Worm (Caenorhabditis elegans) whole organism, early embryonic: ENCODE data around the gene B0281.3.

Source experiments
- B0310.2 ChIP-seq: sonication (generic microtip); optimal IDR thresholded peaks from 2 replicates; lab custom pipeline; 2016; ENCODE audit warnings: mild to moderate bottlenecking, missing genetic modification characterization, missing compliant biosample characterization
- F13C5.2 ChIP-seq: sonication (generic microtip); optimal IDR thresholded peaks from 2 replicates; lab custom pipeline; 2017; ENCODE audit warnings: mild to moderate bottlenecking, missing genetic modification characterization, inconsistent platforms, missing compliant biosample characterization
- aly-1 ChIP-seq: sonication (generic microtip); optimal IDR thresholded peaks from 2 replicates; lab custom pipeline; 2016; ENCODE audit warnings: missing genetic modification characterization, missing compliant biosample characterization
- ama-1 ChIP-seq: fragments of 150-350 bp; optimal IDR thresholded peaks from 2 replicates; lab custom pipeline; 2014
- ceh-13 ChIP-seq: fragments of 200-800 bp; sonication (Bioruptor generic); optimal IDR thresholded peaks from 2 replicates; lab custom pipeline; 2018; ENCODE audit warnings: mild to moderate bottlenecking, missing genetic modification characterization, missing compliant biosample characterization
- ceh-36 ChIP-seq: sonication (generic microtip); optimal IDR thresholded peaks from 2 replicates; lab custom pipeline; 2016; ENCODE audit warnings: missing genetic modification characterization, inconsistent platforms, missing compliant biosample characterization
- ets-7 ChIP-seq: sonication (generic microtip); optimal IDR thresholded peaks from 2 replicates; lab custom pipeline; 2016; ENCODE audit warnings: missing genotype, missing genetic modification characterization, missing compliant biosample characterization
- flt-1 ChIP-seq: fragments of 200-800 bp; sonication (Bioruptor generic); IDR thresholded peaks from 2 replicates; pipeline ENCODE4 v1.3.6; 2022; ENCODE audit warnings: missing genetic modification characterization, missing compliant biosample characterization
- hmbx-1 ChIP-seq: sonication (generic microtip); optimal IDR thresholded peaks from 2 replicates; lab custom pipeline; 2016; ENCODE audit warnings: mild to moderate bottlenecking, missing genetic modification characterization, missing compliant biosample characterization
- hmg-4 ChIP-seq: fragments of 200-800 bp; sonication (Bioruptor generic); optimal IDR thresholded peaks from 2 replicates; lab custom pipeline; 2018; ENCODE audit warnings: mild to moderate bottlenecking, missing genetic modification characterization, missing compliant biosample characterization
- hnd-1 ChIP-seq: sonication (generic microtip); optimal IDR thresholded peaks from 2 replicates; lab custom pipeline; 2016; ENCODE audit warnings: missing genetic modification characterization, missing compliant biosample characterization
- pes-1 ChIP-seq: fragments of 200-800 bp; sonication (Bioruptor generic); IDR thresholded peaks from 2 replicates; pipeline ENCODE4 v1.3.6; 2022; ENCODE audit warnings: missing genetic modification reagents, missing genetic modification characterization, missing compliant biosample characterization
- scrt-1 ChIP-seq: fragments of 200-800 bp; sonication (Bioruptor generic); IDR thresholded peaks from 2 replicates; pipeline ENCODE4 v1.3.6; 2022; ENCODE audit warnings: missing genetic modification characterization, missing compliant biosample characterization
- sea-1 ChIP-seq: fragments of 200-800 bp; sonication (Bioruptor generic); conservative IDR thresholded peaks from 2 replicates; pipeline ENCODE4 v1.3.6; 2022; ENCODE audit warnings: missing genetic modification characterization, missing compliant biosample characterization
- tbx-11 ChIP-seq: fragments of 200-800 bp; sonication (Bioruptor generic); IDR thresholded peaks from 2 replicates; pipeline ENCODE4 v1.3.6; 2022; ENCODE audit warnings: missing genetic modification characterization, missing compliant biosample characterization
- tbx-37 ChIP-seq: fragments of 200-800 bp; sonication (Bioruptor generic); conservative IDR thresholded peaks from 2 replicates; pipeline ENCODE4 v1.3.6; 2022; ENCODE audit warnings: missing genetic modification reagents, missing genetic modification characterization, missing compliant biosample characterization
- tra-4 ChIP-seq: sonication (generic microtip); optimal IDR thresholded peaks from 2 replicates; lab custom pipeline; 2017; ENCODE audit warnings: missing genetic modification characterization, missing compliant biosample characterization

Gene B0281.3

DNA sequence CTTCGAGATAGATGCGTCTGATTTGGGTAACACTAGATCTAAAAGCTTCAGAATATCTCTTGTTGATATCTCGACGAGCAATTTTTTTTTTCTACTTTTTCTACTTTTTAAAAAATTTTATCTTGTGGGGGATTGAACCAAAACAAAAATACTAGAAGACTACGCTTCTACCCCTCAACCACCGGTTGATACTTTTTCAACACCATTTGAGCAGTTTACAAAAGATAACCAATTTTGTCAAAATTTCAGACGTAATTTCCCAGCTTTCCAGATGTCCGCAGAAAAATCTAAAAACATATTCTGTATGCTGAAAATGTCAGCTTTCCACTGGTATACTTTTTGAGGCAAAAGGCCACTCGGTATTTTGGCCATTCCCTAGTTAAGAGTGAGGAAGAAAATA, 2.3 kb upstream of the B0281.3 start:
- no peak for TF ChIP-seq tra-4 (tag; lab: Kevin White, UChicago)
- no peak for TF ChIP-seq F13C5.2 (tag; lab: Kevin White, UChicago)
- no peak for TF ChIP-seq aly-1 (tag; lab: Kevin White, UChicago)
- TF ChIP-seq ceh-13 (GFP tag; lab: Kevin White, UChicago), result no peak
- TF ChIP-seq scrt-1 (GFP tag; lab: Robert Waterston, UW), result no peak
- no peak for TF ChIP-seq sea-1 (GFP tag; lab: Robert Waterston, UW)
- no peak for TF ChIP-seq ceh-36 (tag; lab: Kevin White, UChicago)
- no peak for TF ChIP-seq hmg-4 (GFP tag; lab: Kevin White, UChicago)
- TF ChIP-seq flt-1 (GFP tag; lab: Robert Waterston, UW), result no peak
- no peak for TF ChIP-seq ama-1 (lab: Kevin White, UChicago)
- no peak for TF ChIP-seq ets-7 (tag; lab: Kevin White, UChicago)
- TF ChIP-seq pes-1 (GFP tag; lab: Robert Waterston, UW), result no peak
- no peak for TF ChIP-seq hmbx-1 (tag; lab: Kevin White, UChicago)
- TF ChIP-seq tbx-11 (GFP tag; lab: Robert Waterston, UW), result no peak
- TF ChIP-seq hnd-1 (tag; lab: Kevin White, UChicago), result no peak
- no peak for TF ChIP-seq B0310.2 (tag; lab: Kevin White, UChicago)
- TF ChIP-seq tbx-37 (GFP tag; lab: Robert Waterston, UW), result no peak

- TF ChIP-seq tra-4 (tag; lab: Kevin White, UChicago), result no peak
- no peak for TF ChIP-seq tbx-37 (GFP tag; lab: Robert Waterston, UW)
- no peak for TF ChIP-seq flt-1 (GFP tag; lab: Robert Waterston, UW)
- TF ChIP-seq sea-1 (GFP tag; lab: Robert Waterston, UW), result no peak
- TF ChIP-seq ama-1 (lab: Kevin White, UChicago), result no peak
Observed at ce11 chrII:2305507-2305906, 1.3 kb upstream of the B0281.3 start.

ce11 chrII:2312747-2313146, 5.9 kb downstream of the B0281.3 start, which contains the start of the genes trim-21 and B0281.1:
Gene trim-21, minus strand, starts transcription at chrII:2312847.
Gene B0281.1, plus strand, starts transcription at chrII:2313067.
- TF ChIP-seq scrt-1 (GFP tag; lab: Robert Waterston, UW), result no peak
- TF ChIP-seq tbx-37 (GFP tag; lab: Robert Waterston, UW), result no peak
- no peak for TF ChIP-seq hmg-4 (GFP tag; lab: Kevin White, UChicago)
- no peak for TF ChIP-seq ceh-36 (tag; lab: Kevin White, UChicago)
- no peak for TF ChIP-seq tra-4 (tag; lab: Kevin White, UChicago)
- TF ChIP-seq pes-1 (GFP tag; lab: Robert Waterston, UW), result no peak
- TF ChIP-seq flt-1 (GFP tag; lab: Robert Waterston, UW), result no peak
- no peak for TF ChIP-seq ama-1 (lab: Kevin White, UChicago)
- no peak for TF ChIP-seq sea-1 (GFP tag; lab: Robert Waterston, UW)
- TF ChIP-seq ets-7 (tag; lab: Kevin White, UChicago), result no peak
- no peak for TF ChIP-seq B0310.2 (tag; lab: Kevin White, UChicago)
- TF ChIP-seq hnd-1 (tag; lab: Kevin White, UChicago), result no peak

ce11 chrII:2317883-2318357, 11.1 kb downstream of the B0281.3 start, which contains the start of the genes ZK1240.5 and ZK1240.9:
Gene ZK1240.5, minus strand, starts transcription at chrII:2317933.
Gene ZK1240.9, plus strand, starts transcription at chrII:2318189.
- TF ChIP-seq hmbx-1 (tag; lab: Kevin White, UChicago) (no peak), B0310.2 (tag; lab: Kevin White, UChicago) (no peak), hnd-1 (tag; lab: Kevin White, UChicago) (no peak), F13C5.2 (tag; lab: Kevin White, UChicago) (no peak), aly-1 (tag; lab: Kevin White, UChicago) (no peak), hmg-4 (GFP tag; lab: Kevin White, UChicago) (no peak), tbx-11 (GFP tag; lab: Robert Waterston, UW) (no peak), flt-1 (GFP tag; lab: Robert Waterston, UW) (no peak), scrt-1 (GFP tag; lab: Robert Waterston, UW) (no peak), ama-1 (lab: Kevin White, UChicago) (no peak), ceh-13 (GFP tag; lab: Kevin White, UChicago) (no peak)

DNA sequence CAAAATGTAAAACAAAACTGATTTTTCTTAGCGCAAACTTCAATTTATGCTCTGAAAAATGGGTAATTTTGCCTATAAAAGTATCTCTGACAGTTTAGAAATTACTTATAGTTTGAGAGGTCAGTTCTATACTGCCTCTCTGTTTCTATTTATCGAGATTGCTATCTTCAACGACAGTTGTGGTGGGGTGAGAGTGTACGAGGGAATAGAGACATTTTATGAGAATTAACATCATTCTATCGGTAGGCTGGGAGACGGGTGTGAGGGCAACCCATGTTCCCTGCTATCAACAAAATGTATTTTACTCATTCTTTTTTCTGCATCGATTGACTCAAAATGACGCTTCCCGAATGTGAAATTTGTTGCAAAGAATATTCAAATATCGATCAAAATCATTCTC, 13.3 kb downstream of the B0281.3 start, which contains the start of gene ZK1240.3:
Gene ZK1240.3, plus strand, starts transcription at position 238 of the 400 bp plus-strand sequence.
- TF ChIP-seq tbx-11 (GFP tag; lab: Robert Waterston, UW), result no peak
- no peak for TF ChIP-seq tra-4 (tag; lab: Kevin White, UChicago)
- TF ChIP-seq aly-1 (tag; lab: Kevin White, UChicago), result no peak
- no peak for TF ChIP-seq ama-1 (lab: Kevin White, UChicago)
- TF ChIP-seq ceh-13 (GFP tag; lab: Kevin White, UChicago), result no peak
- no peak for TF ChIP-seq tbx-37 (GFP tag; lab: Robert Waterston, UW)
- no peak for TF ChIP-seq scrt-1 (GFP tag; lab: Robert Waterston, UW)
- TF ChIP-seq flt-1 (GFP tag; lab: Robert Waterston, UW), result no peak
- no peak for TF ChIP-seq pes-1 (GFP tag; lab: Robert Waterston, UW)
- TF ChIP-seq F13C5.2 (tag; lab: Kevin White, UChicago), result no peak
- no peak for TF ChIP-seq hnd-1 (tag; lab: Kevin White, UChicago)
- TF ChIP-seq hmg-4 (GFP tag; lab: Kevin White, UChicago), result no peak
- TF ChIP-seq sea-1 (GFP tag; lab: Robert Waterston, UW), result no peak
- no peak for TF ChIP-seq ets-7 (tag; lab: Kevin White, UChicago)
- no peak for TF ChIP-seq hmbx-1 (tag; lab: Kevin White, UChicago)
- TF ChIP-seq B0310.2 (tag; lab: Kevin White, UChicago), result no peak
- no peak for TF ChIP-seq ceh-36 (tag; lab: Kevin White, UChicago)

ce11 chrII:2322857-2323518, 16.1 kb downstream of the B0281.3 start, which contains the start of the genes ZK1240.6 and ZK1240.2:
Gene ZK1240.6, minus strand, starts transcription at chrII:2322907.
Gene ZK1240.2, plus strand, starts transcription at chrII:2323376.
- no peak for TF ChIP-seq ceh-36 (tag; lab: Kevin White, UChicago)
- no peak for TF ChIP-seq hnd-1 (tag; lab: Kevin White, UChicago)
- TF ChIP-seq scrt-1 (GFP tag; lab: Robert Waterston, UW), result no peak
- TF ChIP-seq tra-4 (tag; lab: Kevin White, UChicago), result no peak
- TF ChIP-seq hmbx-1 (tag; lab: Kevin White, UChicago), result no peak
